Worm (Caenorhabditis elegans): ENCODE results near the gene pap-3.

The pap-3 gene

ce11 chrII:11856361-11856760 is 40.0 kb upstream of the pap-3 start, which contains the start of gene clh-1:
Gene clh-1, minus strand, starts transcription at chrII:11856461.
- TF ChIP-seq C34F6.9 (tag; optimal IDR thresholded peaks at IDR 0.05), result no peak
- TF ChIP-seq R02D3.7 (tag; optimal IDR thresholded peaks at IDR 0.05), result no peak
- no peak for TF ChIP-seq Y55F3AM.14 (GFP tag; optimal IDR thresholded peaks at IDR 0.05)
- no peak for TF ChIP-seq lsy-2 (tag; optimal IDR thresholded peaks at IDR 0.05)
- TF ChIP-seq nhr-21 (tag; optimal IDR thresholded peaks at IDR 0.05), result no peak
- TF ChIP-seq elt-3 (tag; optimal IDR thresholded peaks at IDR 0.05), result no peak
- TF ChIP-seq elt-1 (tag; optimal IDR thresholded peaks at IDR 0.05), result no peak
- no peak for TF ChIP-seq lin-11 (tag; optimal IDR thresholded peaks at IDR 0.05)
- TF ChIP-seq snpc-4 (tag; optimal IDR thresholded peaks at IDR 0.05), result no peak
- no peak for TF ChIP-seq ztf-4 (tag; optimal IDR thresholded peaks at IDR 0.05)
- no peak for TF ChIP-seq sma-3 (GFP tag; optimal IDR thresholded peaks at IDR 0.05)
- TF ChIP-seq gmeb-1 (tag; optimal IDR thresholded peaks at IDR 0.05), result no peak
- TF ChIP-seq nhr-129 (tag; optimal IDR thresholded peaks at IDR 0.05), result no peak

ce11 chrII:11854749-11855148 is 38.4 kb upstream of the pap-3 start:
- no peak for TF ChIP-seq nhr-237 (tag; optimal IDR thresholded peaks at IDR 0.05)
- no peak for TF ChIP-seq nhr-6 (tag; optimal IDR thresholded peaks at IDR 0.05)
- TF ChIP-seq unc-55 (GFP tag; optimal IDR thresholded peaks at IDR 0.05), result no peak

ce11 chrII:11853108-11853507 is 36.7 kb upstream of the pap-3 start:
- no peak for TF ChIP-seq nhr-25 (tag; optimal IDR thresholded peaks at IDR 0.05)

- TF ChIP-seq crh-2 (tag; optimal IDR thresholded peaks at IDR 0.05) (no peak), skn-1 (tag; optimal IDR thresholded peaks at IDR 0.05) (no peak), sma-3 (GFP tag; optimal IDR thresholded peaks at IDR 0.05) (peak; percentile 27), snpc-4 (tag; optimal IDR thresholded peaks at IDR 0.05) (no peak), gmeb-1 (tag; optimal IDR thresholded peaks at IDR 0.05) (no peak), F13H6.1 (tag; optimal IDR thresholded peaks at IDR 0.05) (no peak), ztf-11 (tag; optimal IDR thresholded peaks at IDR 0.05) (no peak), nhr-10 (tag; optimal IDR thresholded peaks at IDR 0.05) (no peak), blmp-1 (tag; optimal IDR thresholded peaks at IDR 0.05; ENCODE audit: insufficient read depth) (no peak), aly-2 (tag; optimal IDR thresholded peaks at IDR 0.05) (no peak), lin-11 (tag; optimal IDR thresholded peaks at IDR 0.05) (no peak), zag-1 (tag; optimal IDR thresholded peaks at IDR 0.05) (no peak), unc-55 (GFP tag; optimal IDR thresholded peaks at IDR 0.05) (no peak), egl-27 (tag; optimal IDR thresholded peaks at IDR 0.05) (peak; percentile 24), nhr-11 (tag; optimal IDR thresholded peaks at IDR 0.05) (no peak), mdl-1 (tag; optimal IDR thresholded peaks at IDR 0.05) (peak in 1 of 2 experiments; percentile 27), lsy-2 (tag; optimal IDR thresholded peaks at IDR 0.05) (no peak), ama-1 (optimal IDR thresholded peaks at IDR 0.05) (no peak), sma-9 (GFP tag; optimal IDR thresholded peaks at IDR 0.05) (peak; percentile 86), sma-9 (tag; optimal IDR thresholded peaks at IDR 0.05) (no peak), unc-39 (tag; optimal IDR thresholded peaks at IDR 0.05) (no peak), mab-5 (tag; optimal IDR thresholded peaks at IDR 0.05) (no peak), unc-62 (GFP tag; optimal IDR thresholded peaks at IDR 0.05) (no peak), elt-3 (tag; optimal IDR thresholded peaks at IDR 0.05) (no peak), sem-4 (tag; optimal IDR thresholded peaks at IDR 0.05) (no peak), dmd-4 (tag; optimal IDR thresholded peaks at IDR 0.05) (no peak), ceh-82 (tag; optimal IDR thresholded peaks at IDR 0.05) (no peak), nhr-23 (tag; optimal IDR thresholded peaks at IDR 0.05) (no peak), elt-1 (tag; optimal IDR thresholded peaks at IDR 0.05) (no peak), ZK546.5 (tag; optimal IDR thresholded peaks at IDR 0.05) (no peak), ceh-16 (tag; optimal IDR thresholded peaks at IDR 0.05) (no peak), nhr-21 (tag; optimal IDR thresholded peaks at IDR 0.05) (peak; percentile 66), lin-13 (GFP tag; optimal IDR thresholded peaks at IDR 0.05) (no peak), fos-1 (tag; optimal IDR thresholded peaks at IDR 0.05) (no peak), nhr-25 (tag; optimal IDR thresholded peaks at IDR 0.05) (peak; percentile 67), R02D3.7 (tag; optimal IDR thresholded peaks at IDR 0.05) (no peak), nhr-237 (tag; optimal IDR thresholded peaks at IDR 0.05) (no peak), Y55F3AM.14 (GFP tag; optimal IDR thresholded peaks at IDR 0.05) (no peak), ztf-1 (GFP tag; conservative IDR thresholded peaks at IDR 0.05) (no peak), alr-1 (tag; optimal IDR thresholded peaks at IDR 0.05) (no peak), peb-1 (tag; optimal IDR thresholded peaks at IDR 0.05) (no peak), ztf-4 (tag; optimal IDR thresholded peaks at IDR 0.05) (no peak), C34F6.9 (tag; optimal IDR thresholded peaks at IDR 0.05) (no peak), mbf-1 (tag; optimal IDR thresholded peaks at IDR 0.05) (no peak)
Measured at ce11 chrII:11852191-11852901, 36.0 kb upstream of the pap-3 start.
